Worm (Caenorhabditis elegans): ENCODE data around the gene irld-66.

ce11 chrII:2925806-2926558 is 14.7 kb downstream of the irld-66 start:
- TF ChIP-seq hlh-1 (tag; optimal IDR thresholded peaks at IDR 0.05), result no peak
- no peak for TF ChIP-seq nhr-237 (tag; optimal IDR thresholded peaks at IDR 0.05)
- TF ChIP-seq M03D4.4 (tag; optimal IDR thresholded peaks at IDR 0.05), result no peak
- TF ChIP-seq ces-1 (GFP tag; optimal IDR thresholded peaks at IDR 0.05), result no peak
- no peak for TF ChIP-seq mab-5 (tag; optimal IDR thresholded peaks at IDR 0.05)
- TF ChIP-seq sptf-1 (tag; optimal IDR thresholded peaks at IDR 0.05), result no peak
- no peak for TF ChIP-seq snpc-4 (tag; optimal IDR thresholded peaks at IDR 0.05)
- TF ChIP-seq unc-39 (tag; optimal IDR thresholded peaks at IDR 0.05), result no peak
- TF ChIP-seq mls-2 (tag; optimal IDR thresholded peaks at IDR 0.05), result no peak
- TF ChIP-seq pha-4 (tag; optimal IDR thresholded peaks at IDR 0.05), result no peak
- no peak for TF ChIP-seq elt-3 (tag; optimal IDR thresholded peaks at IDR 0.05)
- TF ChIP-seq ztf-11 (tag; optimal IDR thresholded peaks at IDR 0.05), result no peak
- TF ChIP-seq mep-1 (tag; optimal IDR thresholded peaks at IDR 0.05), result no peak
